Worm (Caenorhabditis elegans) whole organism, L4 larva: ENCODE measurements around the gene ZC443.7.

Experiments used
- F49E8.2 ChIP-seq: sonication (generic microtip); optimal IDR thresholded peaks from 2 replicates; lab custom pipeline; 2016; ENCODE audit warnings: missing compliant biosample characterization, mild to moderate bottlenecking, missing genetic modification characterization, borderline replicate concordance
- Y5F2A.4 ChIP-seq: fragments of 200-800 bp; sonication (Bioruptor generic); optimal IDR thresholded peaks from 2 replicates; lab custom pipeline; 2018; ENCODE audit warnings: mild to moderate bottlenecking, missing genetic modification characterization, missing compliant biosample characterization
- Y75B8A.6 ChIP-seq: fragments of 200-800 bp; sonication (Bioruptor generic); IDR thresholded peaks from 2 replicates; pipeline ENCODE4 v1.3.6; 2022; ENCODE audit warnings: missing genetic modification reagents, missing genetic modification characterization, missing compliant biosample characterization
- ZK337.2 ChIP-seq: fragments of 200-800 bp; sonication (Bioruptor generic); IDR thresholded peaks from 2 replicates; pipeline ENCODE4 v1.3.6; 2022; ENCODE audit warnings: missing genetic modification reagents, missing genetic modification characterization, missing compliant biosample characterization
- ceh-82 ChIP-seq: sonication (generic microtip); optimal IDR thresholded peaks from 2 replicates; lab custom pipeline; 2017; ENCODE audit warnings: missing biosample characterization, missing genetic modification characterization
- daf-12 ChIP-seq: fragments of 150-350 bp; optimal IDR thresholded peaks from 2 replicates; lab custom pipeline; 2014; ENCODE audit warnings: missing biosample characterization, missing genetic modification reagents, missing genetic modification characterization
- daf-16 ChIP-seq, 3 experiments: sonication (generic microtip); optimal IDR thresholded peaks; 2 replicates each; lab custom pipeline; 2016 to 2017; ENCODE audit warnings: missing genetic modification characterization in 3 of 3, missing genetic modification reagents in 3 of 3, mild to moderate bottlenecking in 2 of 3, missing compliant biosample characterization in 2 of 3, missing biosample characterization in 1 of 3, moderate library complexity in 1 of 3
- daf-8 ChIP-seq: fragments of 200-800 bp; sonication (Bioruptor generic); IDR thresholded peaks from 2 replicates; pipeline ENCODE4 v1.3.6; 2022; ENCODE audit warnings: missing genetic modification characterization, missing compliant biosample characterization
- dmd-6 ChIP-seq: fragments of 200-800 bp; sonication (Bioruptor generic); IDR thresholded peaks from 2 replicates; pipeline ENCODE4 v1.3.6; 2022; ENCODE audit warnings: missing genetic modification reagents, missing genetic modification characterization, missing compliant biosample characterization
- dve-1 ChIP-seq: sonication (generic microtip); optimal IDR thresholded peaks from 2 replicates; lab custom pipeline; 2017; ENCODE audit warnings: antibody characterized with exemption, mild to moderate bottlenecking, missing genetic modification characterization, missing compliant biosample characterization; ENCODE audit not compliant: insufficient read depth
- egl-27 ChIP-seq: sonication (generic microtip); optimal IDR thresholded peaks from 3 replicates; lab custom pipeline; 2017; ENCODE audit warnings: missing biosample characterization, missing genetic modification reagents, missing genetic modification characterization
- fos-1 ChIP-seq: fragments of 150-350 bp; optimal IDR thresholded peaks from 2 replicates; lab custom pipeline; 2014; ENCODE audit warnings: missing biosample characterization, missing genetic modification characterization
- gei-8 ChIP-seq: fragments of 200-800 bp; sonication (Bioruptor generic); optimal IDR thresholded peaks from 2 replicates; lab custom pipeline; 2018; ENCODE audit warnings: mild to moderate bottlenecking, missing genetic modification characterization, missing compliant biosample characterization
- hlh-11 ChIP-seq: fragments of 200-800 bp; sonication (Bioruptor generic); optimal IDR thresholded peaks from 2 replicates; lab custom pipeline; 2018; ENCODE audit warnings: mild to moderate bottlenecking, missing genetic modification characterization, missing compliant biosample characterization
- hmg-1.1 ChIP-seq: fragments of 200-800 bp; sonication (Bioruptor generic); IDR thresholded peaks from 2 replicates; pipeline ENCODE4 v1.3.6; 2022; ENCODE audit warnings: missing genetic modification reagents, missing genetic modification characterization, missing compliant biosample characterization
- jun-1 ChIP-seq: fragments of 150-350 bp; optimal IDR thresholded peaks from 2 replicates; lab custom pipeline; 2014; ENCODE audit warnings: missing biosample characterization, missing genetic modification reagents, missing genetic modification characterization
- lin-1 ChIP-seq: fragments of 200-800 bp; sonication (Bioruptor generic); IDR thresholded peaks from 2 replicates; pipeline ENCODE4 v1.3.6; 2022; ENCODE audit warnings: missing genetic modification reagents, missing genetic modification characterization, missing compliant biosample characterization
- lin-29 ChIP-seq: fragments of 200-800 bp; sonication (Bioruptor generic); IDR thresholded peaks from 2 replicates; pipeline ENCODE4 v1.3.6; 2022; ENCODE audit warnings: missing genetic modification reagents, missing genetic modification characterization, missing compliant biosample characterization
- lin-38 ChIP-seq: fragments of 200-800 bp; sonication (Bioruptor generic); IDR thresholded peaks from 2 replicates; pipeline ENCODE4 v1.3.6; 2022; ENCODE audit warnings: missing genetic modification reagents, missing genetic modification characterization, missing compliant biosample characterization
- lir-3 ChIP-seq: sonication (generic microtip); optimal IDR thresholded peaks from 2 replicates; lab custom pipeline; 2016; ENCODE audit warnings: mild to moderate bottlenecking, missing genetic modification characterization, missing compliant biosample characterization
- nhr-11 ChIP-seq: fragments of 150-350 bp; optimal IDR thresholded peaks from 2 replicates; lab custom pipeline; 2014; ENCODE audit warnings: missing biosample characterization, missing genetic modification characterization
- nhr-237 ChIP-seq: sonication (generic microtip); optimal IDR thresholded peaks from 2 replicates; lab custom pipeline; 2017; ENCODE audit warnings: missing biosample characterization, missing genetic modification characterization
- nhr-28 ChIP-seq: fragments of 150-350 bp; optimal IDR thresholded peaks from 2 replicates; lab custom pipeline; 2014; ENCODE audit warnings: missing biosample characterization, missing genetic modification characterization
- nhr-41 ChIP-seq: fragments of 200-800 bp; sonication (Bioruptor generic); IDR thresholded peaks from 2 replicates; pipeline ENCODE4 v1.3.6; 2022; ENCODE audit warnings: missing genetic modification reagents, missing genetic modification characterization, missing compliant biosample characterization
- nhr-48 ChIP-seq: sonication (generic microtip); optimal IDR thresholded peaks from 2 replicates; lab custom pipeline; 2016; ENCODE audit warnings: mild to moderate bottlenecking, missing genetic modification characterization, missing compliant biosample characterization
- nhr-77 ChIP-seq: fragments of 150-350 bp; optimal IDR thresholded peaks from 2 replicates; lab custom pipeline; 2014; ENCODE audit warnings: missing biosample characterization, missing genetic modification characterization
- pqm-1 ChIP-seq: sonication (generic microtip); optimal IDR thresholded peaks from 2 replicates; lab custom pipeline; 2017; ENCODE audit warnings: missing biosample characterization, missing genetic modification characterization
- saeg-2 ChIP-seq: fragments of 200-800 bp; sonication (Bioruptor generic); IDR thresholded peaks from 2 replicates; pipeline ENCODE4 v1.3.6; 2022; ENCODE audit warnings: missing genetic modification reagents, missing genetic modification characterization, missing compliant biosample characterization
- sdz-12 ChIP-seq: fragments of 200-800 bp; sonication (Bioruptor generic); optimal IDR thresholded peaks from 2 replicates; lab custom pipeline; 2018; ENCODE audit warnings: mild to moderate bottlenecking, missing genetic modification characterization, missing compliant biosample characterization
- skn-1 ChIP-seq: fragments of 150-350 bp; optimal IDR thresholded peaks from 2 replicates; lab custom pipeline; 2014; ENCODE audit warnings: missing biosample characterization, missing genetic modification characterization
- snpc-1.2 ChIP-seq: fragments of 200-800 bp; sonication (Bioruptor generic); IDR thresholded peaks from 2 replicates; pipeline ENCODE4 v1.3.6; 2022; ENCODE audit warnings: missing genetic modification reagents, missing genetic modification characterization, missing compliant biosample characterization
- snpc-4 ChIP-seq: fragments of 150-350 bp; optimal IDR thresholded peaks from 2 replicates; lab custom pipeline; 2014; ENCODE audit warnings: missing biosample characterization, missing genetic modification characterization
- spr-3 ChIP-seq: fragments of 200-800 bp; sonication (Bioruptor generic); optimal IDR thresholded peaks from 2 replicates; lab custom pipeline; 2018; ENCODE audit warnings: mild to moderate bottlenecking, missing genetic modification characterization, missing compliant biosample characterization
- unc-62 ChIP-seq, 3 experiments: fragments of 150-350 bp in 1 of 3; sonication (generic microtip); optimal IDR thresholded peaks in 2 of 3; peaks in 1 of 3; 1 replicate in 1 of 3; 2 replicates in 2 of 3; lab custom pipeline; 2014 to 2017; ENCODE audit warnings: missing biosample characterization in 3 of 3, missing genetic modification characterization in 3 of 3, missing genetic modification reagents in 3 of 3, missing genotype in 1 of 3
- vab-7 ChIP-seq: fragments of 200-800 bp; sonication (Bioruptor generic); IDR thresholded peaks from 2 replicates; pipeline ENCODE4 v1.3.6; 2022; ENCODE audit warnings: missing genetic modification reagents, missing genetic modification characterization, missing compliant biosample characterization
- ztf-11 ChIP-seq: fragments of 150-350 bp; optimal IDR thresholded peaks from 2 replicates; lab custom pipeline; 2014; ENCODE audit warnings: missing biosample characterization, missing genetic modification characterization

ZC443.7 gene

DNA sequence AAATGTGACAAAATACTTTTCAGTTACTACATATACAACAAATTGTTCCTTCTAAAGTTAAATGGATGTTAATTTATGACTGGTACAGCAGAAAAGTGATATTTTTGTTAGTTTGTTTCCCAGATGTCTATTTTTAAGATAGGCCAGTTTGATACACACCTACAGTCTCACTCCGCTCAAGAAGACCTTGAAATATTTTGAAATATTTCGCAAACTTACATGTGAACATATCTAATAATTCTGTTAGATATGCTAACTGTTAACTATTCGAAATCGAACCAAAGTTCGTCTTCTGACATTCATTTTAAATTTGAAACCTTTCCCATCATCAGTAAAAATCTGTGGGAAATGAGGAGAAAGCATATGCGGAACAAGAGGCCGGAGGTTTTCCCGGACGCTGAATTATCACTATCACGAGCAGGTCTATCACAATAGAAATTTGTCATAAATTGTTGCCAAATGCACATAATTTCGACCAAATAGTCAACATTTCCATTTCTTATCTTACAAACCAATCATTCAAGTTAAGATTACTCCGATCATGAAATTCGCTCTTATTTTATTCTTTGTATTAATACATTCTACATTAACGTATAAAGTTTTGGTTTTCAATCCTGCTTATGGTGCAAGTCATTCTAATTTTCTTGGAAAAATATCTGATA, 13.6 kb downstream of the ZC443.7 start, which contains the start of the genes ZC443.4 and ugt-18:
Gene ZC443.4 (minus strand): TSS at position 95 of the 662 bp plus-strand sequence.
Gene ugt-18 (plus strand): TSS at position 469 of the 662 bp plus-strand sequence.
- TF ChIP-seq pqm-1 (tag; lab: Kevin White, UChicago) (peak; percentile 60), unc-62 (GFP tag; optimal IDR thresholded peaks at IDR 0.05 in 1 of 2; lab: Kevin White, UChicago) (peak in 1 of 2 experiments; percentile 63), unc-62 (tag; optimal IDR thresholded peaks at IDR 0.05; lab: Kevin White, UChicago) (no peak), daf-16 (GFP tag; optimal IDR thresholded peaks at IDR 0.05; lab: Kevin White, UChicago) (no peak), daf-16 (tag; optimal IDR thresholded peaks at IDR 0.05; lab: Kevin White, UChicago) (peak; percentile 28), nhr-77 (tag; lab: Kevin White, UChicago) (peak; percentile 56), dve-1 (no peak), nhr-28 (peak; percentile 62), lin-38 (GFP tag; lab: Robert Waterston, UW) (no peak), dmd-6 (GFP tag; lab: Robert Waterston, UW) (0 out of 2 replicates have a peak, but pooled peaks have one; percentile 10)

DNA sequence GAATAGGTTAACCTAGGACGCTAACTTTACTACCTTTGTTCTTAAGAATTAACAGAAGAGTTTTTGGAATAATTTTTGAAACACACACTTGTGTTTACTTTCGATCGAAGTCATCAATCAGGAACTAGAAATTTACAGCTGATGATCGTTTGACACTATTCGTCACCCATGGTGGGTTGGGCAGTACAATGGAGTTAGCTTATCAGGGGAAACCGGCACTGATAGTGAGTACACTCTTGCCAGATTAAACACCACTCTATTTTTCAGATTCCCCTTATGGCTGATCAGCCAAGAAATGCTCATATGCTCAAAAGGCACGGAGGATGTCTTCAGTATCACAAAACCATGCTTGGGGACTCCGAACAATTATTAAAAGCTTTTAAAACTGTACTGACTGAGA, 15.8 kb downstream of the ZC443.7 start:
- TF ChIP-seq jun-1 (tag; lab: Kevin White, UChicago) (no peak), lin-38 (GFP tag; lab: Robert Waterston, UW) (no peak), fos-1 (no peak), lir-3 (tag; lab: Kevin White, UChicago) (no peak), Y75B8A.6 (GFP tag; lab: Robert Waterston, UW) (no peak), egl-27 (no peak), daf-8 (GFP tag; lab: Robert Waterston, UW) (no peak), Y5F2A.4 (GFP tag; lab: Kevin White, UChicago) (no peak), lin-29 (GFP tag; lab: Robert Waterston, UW) (no peak), daf-16 (GFP tag; optimal IDR thresholded peaks at IDR 0.05; lab: Kevin White, UChicago) (no peak), daf-16 (tag; optimal IDR thresholded peaks at IDR 0.05; lab: Kevin White, UChicago) (peak; percentile 11), unc-62 (GFP tag; optimal IDR thresholded peaks at IDR 0.05 in 1 of 2; lab: Kevin White, UChicago) (no peak), unc-62 (tag; optimal IDR thresholded peaks at IDR 0.05; lab: Kevin White, UChicago) (no peak), vab-7 (GFP tag; lab: Robert Waterston, UW) (no peak), nhr-11 (tag; lab: Kevin White, UChicago) (no peak), hlh-11 (tag; lab: Kevin White, UChicago) (peak; percentile 53), daf-12 (tag; lab: Kevin White, UChicago) (no peak), ztf-11 (tag; lab: Kevin White, UChicago) (no peak), spr-3 (GFP tag; lab: Kevin White, UChicago) (no peak), nhr-237 (tag; lab: Kevin White, UChicago) (no peak), nhr-28 (peak; percentile 77), nhr-41 (no peak), nhr-48 (no peak), skn-1 (no peak), ZK337.2 (no peak), gei-8 (GFP tag; lab: Kevin White, UChicago) (no peak), pqm-1 (tag; lab: Kevin White, UChicago) (peak; percentile 54), hmg-1.1 (GFP tag; lab: Robert Waterston, UW) (no peak), lin-1 (no peak), dmd-6 (GFP tag; lab: Robert Waterston, UW) (peak; percentile 73), saeg-2 (no peak), F49E8.2 (tag; lab: Kevin White, UChicago) (no peak), sdz-12 (GFP tag; lab: Kevin White, UChicago) (no peak), dve-1 (peak; percentile 15), snpc-1.2 (GFP tag; lab: Robert Waterston, UW) (no peak), snpc-4 (tag; lab: Kevin White, UChicago) (no peak), ceh-82 (tag; lab: Kevin White, UChicago) (no peak)
